Worm (Caenorhabditis elegans): ENCODE results near the gene mmab-1.

The mmab-1 gene

DNA sequence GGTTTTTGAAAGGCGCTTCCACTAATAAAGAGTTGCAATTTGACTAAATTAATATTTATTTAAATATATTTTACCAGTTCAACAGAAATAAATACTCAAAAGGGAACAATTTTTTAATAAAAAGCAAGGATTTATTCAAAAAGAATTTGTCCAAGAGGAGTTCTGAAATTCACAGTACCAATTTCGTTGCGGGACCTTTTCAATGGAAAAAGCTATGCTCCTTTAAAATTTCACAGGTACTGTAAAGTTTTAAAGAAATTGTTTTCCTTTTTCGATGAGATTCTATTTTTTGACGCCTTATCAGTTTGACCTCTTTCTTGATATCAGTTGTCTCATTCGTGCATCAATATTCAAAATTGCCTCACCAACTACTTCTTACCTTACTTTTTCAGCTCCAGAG is 21.7 kb downstream of the mmab-1 start, which contains the start of gene tag-340:
Gene tag-340 (plus strand): TSS at position 249 of the 400 bp plus-strand sequence.
- TF ChIP-seq madf-8 (GFP tag; conservative IDR thresholded peaks at IDR 0.05) (peak; percentile 47; the same call in 1 of the 2 replicates), xnd-1 (tag; optimal IDR thresholded peaks at IDR 0.05) (peak; percentile 51), efl-1 (GFP tag; optimal IDR thresholded peaks at IDR 0.05) (peak; percentile 23), snpc-1.3 (tag; optimal IDR thresholded peaks at IDR 0.05; ENCODE audit: insufficient read depth) (peak; percentile 58), madf-6 (GFP tag; IDR thresholded peaks at IDR 0.05) (peak; percentile 85), F33H1.4 (GFP tag; IDR thresholded peaks at IDR 0.05) (peak; percentile 90), madf-3 (GFP tag; IDR thresholded peaks at IDR 0.05) (no peak), D2030.7 (GFP tag; IDR thresholded peaks at IDR 0.05) (peak; percentile 63), Y53F4B.3 (GFP tag; IDR thresholded peaks at IDR 0.05) (no peak), snpc-3.4 (tag; optimal IDR thresholded peaks at IDR 0.05) (peak; percentile 63), ccch-3 (GFP tag; optimal IDR thresholded peaks at IDR 0.05) (no peak), lsl-1 (GFP tag; optimal IDR thresholded peaks at IDR 0.05) (peak; percentile 88)

DNA sequence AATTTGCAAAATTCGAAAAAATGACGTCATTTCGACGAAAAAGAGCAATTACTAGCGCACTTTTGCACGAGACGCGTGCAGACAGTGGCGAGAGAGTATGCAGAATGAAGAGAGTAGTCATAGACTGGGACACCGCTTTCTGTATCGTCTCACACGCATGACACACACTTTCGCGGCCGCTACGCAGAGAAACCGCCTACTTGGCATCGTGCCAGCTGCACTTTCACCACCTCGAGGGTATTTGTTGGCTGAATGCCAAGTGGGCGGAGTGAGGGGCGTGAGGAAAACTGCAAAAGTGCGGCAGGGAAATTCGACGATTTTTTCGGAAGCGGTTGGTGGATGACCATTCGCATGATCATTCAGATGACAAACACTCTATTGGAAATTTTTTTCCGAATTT is 22.2 kb downstream of the mmab-1 start:
- TF ChIP-seq nfyb-1 (GFP tag; IDR thresholded peaks at IDR 0.05) (peak; percentile 99), hlh-26 (GFP tag; conservative IDR thresholded peaks at IDR 0.05) (no peak), rpc-1 (optimal IDR thresholded peaks at IDR 0.05) (no peak), rpc-1 (tag; optimal IDR thresholded peaks at IDR 0.05) (no peak), ets-4 (GFP tag; optimal IDR thresholded peaks at IDR 0.05) (peak; percentile 99), lin-54 (GFP tag; optimal IDR thresholded peaks at IDR 0.05) (peak; percentile 96), nhr-27 (tag; optimal IDR thresholded peaks at IDR 0.05) (peak; percentile 80), repo-1 (tag; optimal IDR thresholded peaks at IDR 0.05) (peak; percentile 97), ztf-3 (GFP tag; optimal IDR thresholded peaks at IDR 0.05) (peak; percentile 98), aptf-3 (GFP tag; IDR thresholded peaks at IDR 0.05) (no peak), snpc-1.1 (tag; optimal IDR thresholded peaks at IDR 0.05; ENCODE audit: insufficient read depth) (no peak), Y67H2A.10 (GFP tag; conservative IDR thresholded peaks at IDR 0.05) (peak; percentile 89), madf-3 (GFP tag; IDR thresholded peaks at IDR 0.05) (peak; percentile 95), snpc-3.4 (tag; optimal IDR thresholded peaks at IDR 0.05) (no peak), K12H6.12 (tag; optimal IDR thresholded peaks at IDR 0.05) (peak; percentile 100), F37B4.10 (GFP tag; IDR thresholded peaks at IDR 0.05) (peak; percentile 94), B0019.2 (GFP tag; conservative IDR thresholded peaks at IDR 0.05) (peak; percentile 71), sptf-2 (GFP tag; optimal IDR thresholded peaks at IDR 0.05) (peak; percentile 58), let-526 (GFP tag; IDR thresholded peaks at IDR 0.05) (peak; percentile 99), hlh-12 (tag; optimal IDR thresholded peaks at IDR 0.05) (no peak), aptf-2 (GFP tag; conservative IDR thresholded peaks at IDR 0.05) (peak; percentile 73; the same call in 1 of the 2 replicates), snpc-1.3 (tag; optimal IDR thresholded peaks at IDR 0.05; ENCODE audit: insufficient read depth) (no peak), efl-1 (GFP tag; optimal IDR thresholded peaks at IDR 0.05) (peak; percentile 66), attf-3 (GFP tag; conservative IDR thresholded peaks at IDR 0.05) (peak; percentile 76), cebp-1 (GFP tag; IDR thresholded peaks at IDR 0.05) (peak; percentile 87), cebp-1 (tag; optimal IDR thresholded peaks at IDR 0.05) (peak; percentile 98), nfya-2 (GFP tag; IDR thresholded peaks at IDR 0.05) (no peak), mcd-1 (GFP tag; IDR thresholded peaks at IDR 0.05) (peak; percentile 97), C17E4.6 (GFP tag; IDR thresholded peaks at IDR 0.05) (peak; percentile 87), D2030.7 (GFP tag; IDR thresholded peaks at IDR 0.05) (peak; percentile 41), nhr-120 (GFP tag; IDR thresholded peaks at IDR 0.05) (no peak), lsl-1 (GFP tag; optimal IDR thresholded peaks at IDR 0.05) (peak; percentile 49), Y79H2A.3 (GFP tag; conservative IDR thresholded peaks at IDR 0.05) (peak; percentile 76), attf-6 (GFP tag; IDR thresholded peaks at IDR 0.05) (0 out of 2 replicates have a peak, but pooled peaks have one; percentile 62), dox-1 (GFP tag; IDR thresholded peaks at IDR 0.05) (peak; percentile 99), F33H1.4 (GFP tag; IDR thresholded peaks at IDR 0.05) (peak; percentile 78), let-607 (tag; optimal IDR thresholded peaks at IDR 0.05) (peak; percentile 94 to 95), F10E7.11 (tag; optimal IDR thresholded peaks at IDR 0.05) (peak; percentile 80), F57A8.1 (GFP tag; optimal IDR thresholded peaks at IDR 0.05) (peak; percentile 22), Y53G8AR.9 (GFP tag; conservative IDR thresholded peaks at IDR 0.05) (peak; percentile 96)

Measured in whole organism, young adult.